Worm (Caenorhabditis elegans) whole organism, late embryonic: ENCODE results near the gene F19C7.8.

Experiments
- C38D4.7 ChIP-seq: fragments of 200-800 bp; sonication (Bioruptor generic); optimal IDR thresholded peaks from 2 replicates; lab custom pipeline; 2018; ENCODE audit warnings: mild to moderate bottlenecking, missing genetic modification characterization, moderate library complexity, missing compliant biosample characterization
- K09A11.1 ChIP-seq: sonication (generic microtip); optimal IDR thresholded peaks from 2 replicates; lab custom pipeline; 2017; ENCODE audit warnings: antibody characterized with exemption, mild to moderate bottlenecking, missing genetic modification characterization, missing compliant biosample characterization; ENCODE audit not compliant: insufficient read depth
- T23F11.4 ChIP-seq: fragments of 200-800 bp; sonication (Bioruptor generic); optimal IDR thresholded peaks from 2 replicates; lab custom pipeline; 2018; ENCODE audit warnings: mild to moderate bottlenecking, missing genetic modification characterization, missing compliant biosample characterization
- Y22D7AL.16 ChIP-seq: sonication (generic microtip); optimal IDR thresholded peaks from 2 replicates; lab custom pipeline; 2016; ENCODE audit warnings: missing genetic modification characterization, missing compliant biosample characterization
- ahr-1 ChIP-seq: sonication (generic microtip); optimal IDR thresholded peaks from 2 replicates; lab custom pipeline; 2016; ENCODE audit warnings: missing genetic modification characterization, missing compliant biosample characterization
- ceh-14 ChIP-seq: sonication (generic microtip); optimal IDR thresholded peaks from 2 replicates; lab custom pipeline; 2016; ENCODE audit warnings: missing genotype, missing genetic modification characterization, missing compliant biosample characterization
- ceh-19 ChIP-seq: fragments of 200-800 bp; sonication (Bioruptor generic); optimal IDR thresholded peaks from 2 replicates; lab custom pipeline; 2018; ENCODE audit warnings: mild to moderate bottlenecking, missing genetic modification characterization, missing compliant biosample characterization
- ceh-2 ChIP-seq: sonication (generic microtip); optimal IDR thresholded peaks from 2 replicates; lab custom pipeline; 2016; ENCODE audit warnings: missing genotype, missing genetic modification characterization, missing compliant biosample characterization
- ceh-22 ChIP-seq: sonication (generic microtip); optimal IDR thresholded peaks from 2 replicates; lab custom pipeline; 2017; ENCODE audit warnings: missing biosample characterization, missing genetic modification characterization
- ceh-31 ChIP-seq: sonication (generic microtip); optimal IDR thresholded peaks from 2 replicates; lab custom pipeline; 2016; ENCODE audit warnings: missing genetic modification characterization, missing compliant biosample characterization
- ceh-34 ChIP-seq: sonication (generic microtip); optimal IDR thresholded peaks from 2 replicates; lab custom pipeline; 2016; ENCODE audit warnings: mild to moderate bottlenecking, missing genetic modification characterization, missing compliant biosample characterization
- ceh-48 ChIP-seq: sonication (generic microtip); optimal IDR thresholded peaks from 2 replicates; lab custom pipeline; 2016; ENCODE audit warnings: missing genetic modification characterization, inconsistent platforms, missing compliant biosample characterization
- ceh-6 ChIP-seq: fragments of 200-800 bp; sonication (Bioruptor generic); optimal IDR thresholded peaks from 2 replicates; lab custom pipeline; 2018; ENCODE audit warnings: mild to moderate bottlenecking, missing genetic modification characterization, missing compliant biosample characterization
- ceh-9 ChIP-seq: sonication (generic microtip); optimal IDR thresholded peaks from 2 replicates; lab custom pipeline; 2016; ENCODE audit warnings: mild to moderate bottlenecking, missing genetic modification characterization, inconsistent platforms, missing compliant biosample characterization
- dmd-4 ChIP-seq: sonication (generic microtip); optimal IDR thresholded peaks from 2 replicates; lab custom pipeline; 2016; ENCODE audit warnings: borderline replicate concordance, missing genetic modification characterization, missing compliant biosample characterization
- dve-1 ChIP-seq: sonication (generic microtip); optimal IDR thresholded peaks from 2 replicates; lab custom pipeline; 2017; ENCODE audit warnings: antibody characterized with exemption, mild to moderate bottlenecking, missing genetic modification characterization, missing compliant biosample characterization
- elt-2 ChIP-seq: sonication (generic microtip); optimal IDR thresholded peaks from 2 replicates; lab custom pipeline; 2016; ENCODE audit warnings: missing genetic modification reagents, missing genetic modification characterization, missing compliant biosample characterization
- elt-4 ChIP-seq: sonication (generic microtip); optimal IDR thresholded peaks from 2 replicates; lab custom pipeline; 2016; ENCODE audit warnings: missing genetic modification characterization, missing compliant biosample characterization
- ets-4 ChIP-seq: sonication (generic microtip); optimal IDR thresholded peaks from 2 replicates; lab custom pipeline; 2016; ENCODE audit warnings: missing genetic modification characterization, missing compliant biosample characterization
- fax-1 ChIP-seq: sonication (generic microtip); optimal IDR thresholded peaks from 2 replicates; lab custom pipeline; 2016; ENCODE audit warnings: missing genotype, missing genetic modification characterization, missing compliant biosample characterization
- fkh-10 ChIP-seq: fragments of 150-350 bp; optimal IDR thresholded peaks from 2 replicates; lab custom pipeline; 2014; ENCODE audit warnings: missing biosample characterization, missing genetic modification reagents, missing genetic modification characterization
- hlh-15 ChIP-seq: sonication (generic microtip); optimal IDR thresholded peaks from 2 replicates; lab custom pipeline; 2016; ENCODE audit warnings: missing genetic modification characterization, missing compliant biosample characterization
- hlh-6 ChIP-seq: sonication (generic microtip); optimal IDR thresholded peaks from 2 replicates; lab custom pipeline; 2016; ENCODE audit warnings: missing genotype, missing genetic modification characterization, missing compliant biosample characterization
- hlh-8 ChIP-seq: sonication (generic microtip); optimal IDR thresholded peaks from 2 replicates; lab custom pipeline; 2016; ENCODE audit warnings: missing genotype, missing genetic modification characterization, missing compliant biosample characterization
- lim-6 ChIP-seq: sonication (generic microtip); optimal IDR thresholded peaks from 2 replicates; lab custom pipeline; 2016; ENCODE audit warnings: missing genetic modification characterization, missing compliant biosample characterization
- madf-2 ChIP-seq: sonication (generic microtip); optimal IDR thresholded peaks from 2 replicates; lab custom pipeline; 2017; ENCODE audit warnings: missing genetic modification characterization, missing compliant biosample characterization
- mec-3 ChIP-seq: sonication (generic microtip); optimal IDR thresholded peaks from 2 replicates; lab custom pipeline; 2016; ENCODE audit warnings: borderline replicate concordance, missing genetic modification characterization, missing compliant biosample characterization
- nfya-1 ChIP-seq: sonication (generic microtip); optimal IDR thresholded peaks from 2 replicates; lab custom pipeline; 2017; ENCODE audit warnings: missing genetic modification characterization, mild to moderate bottlenecking, missing compliant biosample characterization, antibody characterized with exemption, moderate library complexity
- pag-3 ChIP-seq: sonication (generic microtip); optimal IDR thresholded peaks from 2 replicates; lab custom pipeline; 2016; ENCODE audit warnings: missing compliant biosample characterization, missing genetic modification characterization, borderline replicate concordance
- pat-9 ChIP-seq: fragments of 200-800 bp; sonication (Bioruptor generic); optimal IDR thresholded peaks from 2 replicates; lab custom pipeline; 2018; ENCODE audit warnings: mild to moderate bottlenecking, missing genetic modification characterization, moderate library complexity, missing compliant biosample characterization
- pqm-1 ChIP-seq: sonication (generic microtip); optimal IDR thresholded peaks from 2 replicates; lab custom pipeline; 2016; ENCODE audit warnings: missing genetic modification characterization, missing compliant biosample characterization
- sox-4 ChIP-seq: sonication (generic microtip); optimal IDR thresholded peaks from 2 replicates; lab custom pipeline; 2017; ENCODE audit warnings: mild to moderate bottlenecking, missing genetic modification characterization, inconsistent platforms, missing compliant biosample characterization
- tbx-2 ChIP-seq: sonication (generic microtip); optimal IDR thresholded peaks from 2 replicates; lab custom pipeline; 2016; ENCODE audit warnings: missing genetic modification characterization, missing compliant biosample characterization
- ttx-3 ChIP-seq: sonication (generic microtip); optimal IDR thresholded peaks from 2 replicates; lab custom pipeline; 2016; ENCODE audit warnings: missing genetic modification reagents, missing genetic modification characterization, missing compliant biosample characterization
- unc-42 ChIP-seq: sonication (generic microtip); optimal IDR thresholded peaks from 2 replicates; lab custom pipeline; 2016; ENCODE audit warnings: missing genotype, missing genetic modification characterization, missing compliant biosample characterization
- unc-55 ChIP-seq: sonication (generic microtip); optimal IDR thresholded peaks from 2 replicates; lab custom pipeline; 2017; ENCODE audit warnings: missing biosample characterization, missing genetic modification reagents, missing genetic modification characterization
- zip-5 ChIP-seq: sonication (generic microtip); optimal IDR thresholded peaks from 2 replicates; lab custom pipeline; 2016; ENCODE audit warnings: missing genetic modification characterization, missing compliant biosample characterization
- ztf-16 ChIP-seq: sonication (generic microtip); optimal IDR thresholded peaks from 2 replicates; lab custom pipeline; 2017; ENCODE audit warnings: missing genetic modification characterization, missing compliant biosample characterization

Gene F19C7.8

ce11 chrIV:4587532-4587931 is 50.4 kb downstream of the F19C7.8 start:
- TF ChIP-seq T23F11.4 (GFP tag; lab: Kevin White, UChicago) (no peak), ceh-9 (no peak), Y22D7AL.16 (no peak), ceh-6 (GFP tag; lab: Kevin White, UChicago) (no peak), ztf-16 (tag; lab: Kevin White, UChicago) (no peak), ceh-22 (tag; lab: Kevin White, UChicago) (no peak), tbx-2 (tag; lab: Kevin White, UChicago) (no peak), ttx-3 (tag; lab: Kevin White, UChicago) (no peak), sox-4 (tag; lab: Kevin White, UChicago) (no peak)

- peak; percentile 62 for TF ChIP-seq fkh-10 (GFP tag; lab: Kevin White, UChicago)
- no peak for TF ChIP-seq ahr-1 (tag; lab: Kevin White, UChicago)
- peak; percentile 70 for TF ChIP-seq ceh-31 (tag; lab: Kevin White, UChicago)
- peak; percentile 15 for TF ChIP-seq fax-1 (tag; lab: Kevin White, UChicago)
- no peak for TF ChIP-seq ceh-19 (GFP tag; lab: Kevin White, UChicago)
- TF ChIP-seq ceh-14 (tag; lab: Kevin White, UChicago) = peak; percentile 78
- TF ChIP-seq unc-42 (tag; lab: Kevin White, UChicago) = peak; percentile 100
- peak; percentile 17 for TF ChIP-seq nfya-1
- TF ChIP-seq mec-3 = no peak
- no peak for TF ChIP-seq K09A11.1 (tag; lab: Kevin White, UChicago)
- TF ChIP-seq unc-55 = no peak
Measured at ce11 chrIV:4585991-4586390, 51.9 kb downstream of the F19C7.8 start.

ce11 chrIV:4579472-4579871 is 58.4 kb downstream of the F19C7.8 start:
- TF ChIP-seq pat-9 (tag; lab: Kevin White, UChicago) (no peak), zip-5 (no peak)

- TF ChIP-seq elt-2 (no peak), lim-6 (tag; lab: Kevin White, UChicago) (no peak), pag-3 (tag; lab: Kevin White, UChicago) (no peak), hlh-15 (tag; lab: Kevin White, UChicago) (no peak), Y22D7AL.16 (no peak), pqm-1 (tag; lab: Kevin White, UChicago) (no peak), elt-4 (tag; lab: Kevin White, UChicago) (no peak), hlh-6 (tag; lab: Kevin White, UChicago) (no peak), ceh-48 (tag; lab: Kevin White, UChicago) (no peak)
Measured at ce11 chrIV:4576847-4577246, 61.0 kb downstream of the F19C7.8 start.

- no peak for TF ChIP-seq dmd-4 (tag; lab: Kevin White, UChicago)
- no peak for TF ChIP-seq C38D4.7 (GFP tag; lab: Kevin White, UChicago)
- no peak for TF ChIP-seq hlh-6 (tag; lab: Kevin White, UChicago)
Measured at ce11 chrIV:4574051-4574450, 63.8 kb downstream of the F19C7.8 start.

ce11 chrIV:4570599-4570998 is 67.3 kb downstream of the F19C7.8 start:
- TF ChIP-seq dmd-4 (tag; lab: Kevin White, UChicago) = no peak
- TF ChIP-seq fax-1 (tag; lab: Kevin White, UChicago) = no peak
- TF ChIP-seq unc-42 (tag; lab: Kevin White, UChicago) = peak; percentile 89
- peak; percentile 20 for TF ChIP-seq ceh-34
- TF ChIP-seq ceh-2 (tag; lab: Kevin White, UChicago) = no peak
- TF ChIP-seq hlh-8 (tag; lab: Kevin White, UChicago) = no peak
- TF ChIP-seq K09A11.1 (tag; lab: Kevin White, UChicago) = no peak
- TF ChIP-seq madf-2 (tag; lab: Kevin White, UChicago) = no peak
- no peak for TF ChIP-seq ets-4 (tag; lab: Kevin White, UChicago)
- peak; percentile 19 for TF ChIP-seq unc-55
- no peak for TF ChIP-seq tbx-2 (tag; lab: Kevin White, UChicago)
- TF ChIP-seq ceh-31 (tag; lab: Kevin White, UChicago) = peak; percentile 69
- no peak for TF ChIP-seq ahr-1 (tag; lab: Kevin White, UChicago)
- TF ChIP-seq dve-1 = no peak
